Fruit fly (Drosophila melanogaster): ENCODE data around the gene elgi.

dm6 chr3L:15954784-15955427 lies 1.4 kb upstream of the elgi start, which contains the start of the genes Pka-C3 and GXIVsPLA2:
- no peak for TF ChIP-seq pdm3 (GFP tag; optimal IDR thresholded peaks at IDR 0.05)
- TF ChIP-seq CG6276 (GFP tag; optimal IDR thresholded peaks at IDR 0.05) = no peak
- no peak for TF ChIP-seq CG8319 (GFP tag; optimal IDR thresholded peaks at IDR 0.05)
- TF ChIP-seq eg (GFP tag; IDR thresholded peaks at IDR 0.05) = no peak
- no peak for TF ChIP-seq CG16779 (tag; optimal IDR thresholded peaks at IDR 0.05)
- no peak for TF ChIP-seq OdsH (GFP tag; optimal IDR thresholded peaks at IDR 0.05)
- TF ChIP-seq svp (GFP tag) = no peak
- no peak for TF ChIP-seq CG34406 (GFP tag; optimal IDR thresholded peaks at IDR 0.05)
- no peak for TF ChIP-seq Eip75B (GFP tag; optimal IDR thresholded peaks at IDR 0.05)
- no peak for TF ChIP-seq Met (GFP tag; optimal IDR thresholded peaks at IDR 0.05)
- no peak for TF ChIP-seq CG10669 (GFP tag; optimal IDR thresholded peaks at IDR 0.05)
- no peak for TF ChIP-seq CG6854 (GFP tag; optimal IDR thresholded peaks at IDR 0.05)
- no peak for TF ChIP-seq CG3919 (GFP tag; optimal IDR thresholded peaks at IDR 0.05)
- TF ChIP-seq Blimp-1 (GFP tag; optimal IDR thresholded peaks at IDR 0.05) = no peak

All from whole organism, prepupa.